Worm (Caenorhabditis elegans) whole organism, late embryonic: ENCODE data around the gene srh-52.

Source experiments
- F13H6.1 ChIP-seq: sonication (generic microtip); optimal IDR thresholded peaks from 2 replicates; lab custom pipeline; 2016; ENCODE audit warnings: missing genetic modification characterization, missing compliant biosample characterization
- Y22D7AL.16 ChIP-seq: sonication (generic microtip); optimal IDR thresholded peaks from 2 replicates; lab custom pipeline; 2016; ENCODE audit warnings: missing genetic modification characterization, missing compliant biosample characterization
- ahr-1 ChIP-seq: sonication (generic microtip); optimal IDR thresholded peaks from 2 replicates; lab custom pipeline; 2016; ENCODE audit warnings: missing genetic modification characterization, missing compliant biosample characterization
- ceh-18 ChIP-seq: sonication (generic microtip); optimal IDR thresholded peaks from 2 replicates; lab custom pipeline; 2016; ENCODE audit warnings: missing genetic modification characterization, missing compliant biosample characterization
- ceh-19 ChIP-seq: fragments of 200-800 bp; sonication (Bioruptor generic); optimal IDR thresholded peaks from 2 replicates; lab custom pipeline; 2018; ENCODE audit warnings: mild to moderate bottlenecking, missing genetic modification characterization, missing compliant biosample characterization
- ceh-2 ChIP-seq: sonication (generic microtip); optimal IDR thresholded peaks from 2 replicates; lab custom pipeline; 2016; ENCODE audit warnings: missing genotype, missing genetic modification characterization, missing compliant biosample characterization
- ceh-22 ChIP-seq: sonication (generic microtip); optimal IDR thresholded peaks from 2 replicates; lab custom pipeline; 2017; ENCODE audit warnings: missing biosample characterization, missing genetic modification characterization
- ceh-31 ChIP-seq: sonication (generic microtip); optimal IDR thresholded peaks from 2 replicates; lab custom pipeline; 2016; ENCODE audit warnings: missing genetic modification characterization, missing compliant biosample characterization
- ceh-48 ChIP-seq: sonication (generic microtip); optimal IDR thresholded peaks from 2 replicates; lab custom pipeline; 2016; ENCODE audit warnings: missing genetic modification characterization, inconsistent platforms, missing compliant biosample characterization
- ceh-6 ChIP-seq: fragments of 200-800 bp; sonication (Bioruptor generic); optimal IDR thresholded peaks from 2 replicates; lab custom pipeline; 2018; ENCODE audit warnings: mild to moderate bottlenecking, missing genetic modification characterization, missing compliant biosample characterization
- ceh-9 ChIP-seq: sonication (generic microtip); optimal IDR thresholded peaks from 2 replicates; lab custom pipeline; 2016; ENCODE audit warnings: mild to moderate bottlenecking, missing genetic modification characterization, inconsistent platforms, missing compliant biosample characterization
- che-1 ChIP-seq: sonication (generic microtip); optimal IDR thresholded peaks from 2 replicates; lab custom pipeline; 2016; ENCODE audit warnings: mild to moderate bottlenecking, missing genetic modification characterization, missing compliant biosample characterization
- elt-2 ChIP-seq: sonication (generic microtip); optimal IDR thresholded peaks from 2 replicates; lab custom pipeline; 2016; ENCODE audit warnings: missing genetic modification reagents, missing genetic modification characterization, missing compliant biosample characterization
- elt-4 ChIP-seq: sonication (generic microtip); optimal IDR thresholded peaks from 2 replicates; lab custom pipeline; 2016; ENCODE audit warnings: missing genetic modification characterization, missing compliant biosample characterization
- ets-4 ChIP-seq: sonication (generic microtip); optimal IDR thresholded peaks from 2 replicates; lab custom pipeline; 2016; ENCODE audit warnings: missing genetic modification characterization, missing compliant biosample characterization
- eyg-1 ChIP-seq: sonication (generic microtip); optimal IDR thresholded peaks from 2 replicates; lab custom pipeline; 2016; ENCODE audit warnings: missing genotype, missing genetic modification characterization, missing compliant biosample characterization
- fax-1 ChIP-seq: sonication (generic microtip); optimal IDR thresholded peaks from 2 replicates; lab custom pipeline; 2016; ENCODE audit warnings: missing genotype, missing genetic modification characterization, missing compliant biosample characterization
- fkh-10 ChIP-seq: fragments of 150-350 bp; optimal IDR thresholded peaks from 2 replicates; lab custom pipeline; 2014; ENCODE audit warnings: missing biosample characterization, missing genetic modification reagents, missing genetic modification characterization
- fkh-6 ChIP-seq: sonication (generic microtip); optimal IDR thresholded peaks from 2 replicates; lab custom pipeline; 2016; ENCODE audit warnings: missing genetic modification characterization, missing compliant biosample characterization
- gmeb-2 ChIP-seq: sonication (generic microtip); optimal IDR thresholded peaks from 2 replicates; lab custom pipeline; 2016; ENCODE audit warnings: missing genetic modification characterization, inconsistent platforms, missing compliant biosample characterization
- hlh-15 ChIP-seq: sonication (generic microtip); optimal IDR thresholded peaks from 2 replicates; lab custom pipeline; 2016; ENCODE audit warnings: missing genetic modification characterization, missing compliant biosample characterization
- hlh-8 ChIP-seq: sonication (generic microtip); optimal IDR thresholded peaks from 2 replicates; lab custom pipeline; 2016; ENCODE audit warnings: missing genotype, missing genetic modification characterization, missing compliant biosample characterization
- lin-11 ChIP-seq: fragments of 200-800 bp; sonication (Bioruptor generic); optimal IDR thresholded peaks from 2 replicates; lab custom pipeline; 2018; ENCODE audit warnings: mild to moderate bottlenecking, missing genetic modification characterization, missing compliant biosample characterization
- madf-2 ChIP-seq: sonication (generic microtip); optimal IDR thresholded peaks from 2 replicates; lab custom pipeline; 2017; ENCODE audit warnings: missing genetic modification characterization, missing compliant biosample characterization
- nhr-232 ChIP-seq: sonication (generic microtip); optimal IDR thresholded peaks from 2 replicates; lab custom pipeline; 2016; ENCODE audit warnings: missing genetic modification characterization, missing compliant biosample characterization
- odd-2 ChIP-seq: sonication (generic microtip); optimal IDR thresholded peaks from 2 replicates; lab custom pipeline; 2017; ENCODE audit warnings: antibody characterized with exemption, mild to moderate bottlenecking, missing genetic modification characterization, missing compliant biosample characterization
- pag-3 ChIP-seq: sonication (generic microtip); optimal IDR thresholded peaks from 2 replicates; lab custom pipeline; 2016; ENCODE audit warnings: missing compliant biosample characterization, missing genetic modification characterization, borderline replicate concordance
- pax-1 ChIP-seq: fragments of 150-350 bp; optimal IDR thresholded peaks from 2 replicates; lab custom pipeline; 2014; ENCODE audit warnings: missing biosample characterization, missing genetic modification characterization
- pha-4 ChIP-seq: fragments of 150-350 bp; optimal IDR thresholded peaks from 2 replicates; lab custom pipeline; 2018; ENCODE audit warnings: missing biosample characterization, missing genetic modification reagents, missing genetic modification characterization
- pqm-1 ChIP-seq: sonication (generic microtip); optimal IDR thresholded peaks from 2 replicates; lab custom pipeline; 2016; ENCODE audit warnings: missing genetic modification characterization, missing compliant biosample characterization
- ref-2 ChIP-seq: sonication (generic microtip); optimal IDR thresholded peaks from 2 replicates; lab custom pipeline; 2016; ENCODE audit warnings: missing genetic modification characterization, missing compliant biosample characterization
- rnt-1 ChIP-seq: sonication (generic microtip); optimal IDR thresholded peaks from 2 replicates; lab custom pipeline; 2016; ENCODE audit warnings: missing genetic modification characterization, missing compliant biosample characterization
- sox-4 ChIP-seq: sonication (generic microtip); optimal IDR thresholded peaks from 2 replicates; lab custom pipeline; 2017; ENCODE audit warnings: mild to moderate bottlenecking, missing genetic modification characterization, inconsistent platforms, missing compliant biosample characterization
- unc-42 ChIP-seq: sonication (generic microtip); optimal IDR thresholded peaks from 2 replicates; lab custom pipeline; 2016; ENCODE audit warnings: missing genotype, missing genetic modification characterization, missing compliant biosample characterization
- unc-86 ChIP-seq: sonication (generic microtip); optimal IDR thresholded peaks from 2 replicates; lab custom pipeline; 2016; ENCODE audit warnings: missing genetic modification characterization, missing compliant biosample characterization
- ztf-16 ChIP-seq: sonication (generic microtip); optimal IDR thresholded peaks from 2 replicates; lab custom pipeline; 2017; ENCODE audit warnings: missing genetic modification characterization, missing compliant biosample characterization

The srh-52 gene

DNA sequence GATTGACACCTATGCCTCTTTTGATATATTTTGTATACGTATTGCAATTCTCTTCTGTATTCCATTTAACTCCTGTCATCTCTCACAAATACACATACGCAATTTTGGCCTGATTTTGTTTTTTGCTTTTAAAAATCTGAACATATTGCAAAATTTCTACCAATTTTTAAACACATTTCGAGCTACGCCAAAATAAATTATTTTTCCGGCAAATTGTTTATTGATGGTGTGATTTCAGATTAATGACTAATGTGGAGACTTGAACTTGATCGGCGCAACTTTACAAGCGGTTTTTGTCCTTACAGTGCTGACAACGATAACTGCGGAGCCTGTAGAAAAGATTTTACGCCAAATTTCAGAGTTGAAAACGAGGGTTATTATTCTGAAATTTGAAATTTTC lies 21.0 kb upstream of the srh-52 start:
- TF ChIP-seq ceh-9 (tag; lab: Kevin White, UChicago) (no peak), hlh-15 (tag; lab: Kevin White, UChicago) (no peak), unc-86 (tag; lab: Kevin White, UChicago) (no peak), F13H6.1 (tag; lab: Kevin White, UChicago) (no peak)

ce11 chrV:15395347-15395746 lies 19.2 kb upstream of the srh-52 start, which contains the start of gene cyb-3:
Gene cyb-3, plus strand, starts transcription at chrV:15395696.
- TF ChIP-seq F13H6.1 (tag; lab: Kevin White, UChicago) (no peak), ceh-2 (tag; lab: Kevin White, UChicago) (no peak), gmeb-2 (tag; lab: Kevin White, UChicago) (no peak), pha-4 (no peak)

ce11 chrV:15394906-15395305 lies 18.8 kb upstream of the srh-52 start, which contains the start of gene T06E6.1:
Gene T06E6.1, minus strand, starts transcription at chrV:15394961.
- TF ChIP-seq ceh-6 (GFP tag; lab: Kevin White, UChicago) (no peak), fkh-10 (GFP tag; lab: Kevin White, UChicago) (no peak), fkh-6 (tag; lab: Kevin White, UChicago) (no peak), gmeb-2 (tag; lab: Kevin White, UChicago) (no peak), ceh-19 (GFP tag; lab: Kevin White, UChicago) (no peak), che-1 (tag; lab: Kevin White, UChicago) (no peak)

- no peak for TF ChIP-seq ets-4 (tag; lab: Kevin White, UChicago)
- no peak for TF ChIP-seq sox-4 (tag; lab: Kevin White, UChicago)
- no peak for TF ChIP-seq Y22D7AL.16 (tag; lab: Kevin White, UChicago)
- no peak for TF ChIP-seq hlh-8 (tag; lab: Kevin White, UChicago)
- no peak for TF ChIP-seq pha-4
- TF ChIP-seq nhr-232 (tag; lab: Kevin White, UChicago), result no peak
- TF ChIP-seq unc-42 (tag; lab: Kevin White, UChicago), result peak; percentile 17
- TF ChIP-seq odd-2 (tag; lab: Kevin White, UChicago), result no peak
Observed at ce11 chrV:15392064-15392463, 15.9 kb upstream of the srh-52 start.

DNA sequence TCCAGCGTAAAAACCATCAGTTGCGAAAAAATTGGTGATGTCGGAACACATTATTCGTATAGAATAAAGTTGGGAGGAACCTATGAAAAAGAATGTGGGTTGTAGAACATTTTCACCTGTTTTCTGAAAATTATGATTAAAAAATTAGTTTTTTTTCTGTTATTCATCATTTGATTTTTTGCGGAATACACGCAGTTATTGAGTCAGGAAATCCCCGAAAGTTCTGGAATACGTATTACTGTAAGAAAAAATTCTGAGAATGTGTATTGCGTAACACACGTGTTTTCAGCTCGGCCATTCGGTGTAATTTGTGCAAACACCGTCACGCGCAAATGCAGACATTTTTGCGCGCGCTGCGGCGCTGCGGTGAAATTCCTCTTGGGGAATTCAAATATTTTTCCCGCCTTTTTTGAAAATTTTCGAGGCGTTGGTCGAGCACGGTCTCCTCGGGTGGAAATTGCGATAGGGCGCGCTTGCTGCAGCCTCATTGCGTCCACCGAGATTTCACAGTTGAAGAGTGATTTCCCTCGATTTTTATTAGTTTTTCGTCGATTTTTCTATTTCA lies 12.8 kb upstream of the srh-52 start, which contains the start of gene srh-170:
Gene srh-170 (minus strand): TSS at position 51 of the 565 bp plus-strand sequence.
- TF ChIP-seq elt-2 (tag; lab: Kevin White, UChicago), result peak; percentile 7
- TF ChIP-seq pax-1, result no peak
- TF ChIP-seq, all 69 proteins: peak for 1

- no peak for TF ChIP-seq madf-2
- TF ChIP-seq ref-2 (tag; lab: Kevin White, UChicago), result no peak
- TF ChIP-seq eyg-1 (tag; lab: Kevin White, UChicago), result no peak
- no peak for TF ChIP-seq ceh-6 (GFP tag; lab: Kevin White, UChicago)
- TF ChIP-seq pag-3 (tag; lab: Kevin White, UChicago), result no peak
- no peak for TF ChIP-seq unc-86 (tag; lab: Kevin White, UChicago)
- TF ChIP-seq ceh-48, result no peak
- no peak for TF ChIP-seq elt-4 (tag; lab: Kevin White, UChicago)
- no peak for TF ChIP-seq rnt-1
- no peak for TF ChIP-seq ztf-16
- TF ChIP-seq F13H6.1 (tag; lab: Kevin White, UChicago), result no peak
- no peak for TF ChIP-seq pha-4
- no peak for TF ChIP-seq ahr-1 (tag; lab: Kevin White, UChicago)
- TF ChIP-seq ceh-18 (tag; lab: Kevin White, UChicago), result no peak
- no peak for TF ChIP-seq lin-11
- no peak for TF ChIP-seq pqm-1 (tag; lab: Kevin White, UChicago)
- no peak for TF ChIP-seq ceh-31 (tag; lab: Kevin White, UChicago)
- TF ChIP-seq fax-1 (tag; lab: Kevin White, UChicago), result no peak
- TF ChIP-seq ceh-22 (tag; lab: Kevin White, UChicago), result no peak
Observed at ce11 chrV:15384733-15385132, 8.6 kb upstream of the srh-52 start, which contains the start of gene str-102. Gene str-102, plus strand, starts transcription at chrV:15385033.
